Worm (Caenorhabditis elegans): ENCODE data around the gene usp-4.

DNA sequence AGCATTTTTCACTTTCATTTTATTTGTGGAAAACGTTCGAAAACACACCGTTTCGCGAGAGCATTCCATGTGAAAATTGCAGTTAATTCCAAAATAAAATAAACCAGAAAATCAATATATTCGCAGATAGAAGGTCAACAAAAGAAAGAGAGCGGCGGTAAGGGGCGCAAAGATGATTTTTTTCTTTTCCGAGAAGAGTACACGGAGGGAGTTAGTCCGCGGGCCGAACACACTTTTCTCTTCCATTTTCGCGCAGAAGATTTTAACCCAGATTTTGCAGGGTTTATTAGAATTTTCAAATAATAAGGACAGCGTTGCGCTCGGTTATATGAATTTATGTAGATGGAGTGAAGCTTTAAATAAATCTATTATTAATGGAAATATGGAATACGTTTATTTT is 9.5 kb upstream of the usp-4 start:
- TF ChIP-seq nhr-237 (tag; optimal IDR thresholded peaks at IDR 0.05) (no peak), nhr-11 (tag; optimal IDR thresholded peaks at IDR 0.05) (no peak), ztf-4 (tag; optimal IDR thresholded peaks at IDR 0.05) (no peak), tbx-2 (tag; optimal IDR thresholded peaks at IDR 0.05) (no peak), elt-3 (tag; optimal IDR thresholded peaks at IDR 0.05) (no peak), mdl-1 (tag; optimal IDR thresholded peaks at IDR 0.05) (no peak), elt-1 (tag; optimal IDR thresholded peaks at IDR 0.05) (no peak), ceh-9 (tag; optimal IDR thresholded peaks at IDR 0.05) (no peak), unc-39 (tag; optimal IDR thresholded peaks at IDR 0.05) (no peak), pqm-1 (tag; optimal IDR thresholded peaks at IDR 0.05) (no peak), unc-62 (GFP tag; optimal IDR thresholded peaks at IDR 0.05) (no peak), nhr-76 (tag; optimal IDR thresholded peaks at IDR 0.05) (no peak), snpc-4 (tag; optimal IDR thresholded peaks at IDR 0.05) (no peak), nhr-77 (tag; optimal IDR thresholded peaks at IDR 0.05) (no peak)

All from whole organism, L3 larva.